Worm (Caenorhabditis elegans) whole organism, L4/young adult: Measurements from ENCODE around the gene srz-9.

Experiments
- W03F9.2 ChIP-seq: fragments of 150-350 bp; optimal IDR thresholded peaks from 2 replicates; lab custom pipeline; 2014; ENCODE audit warnings: missing biosample characterization, missing genetic modification characterization
- dao-5 ChIP-seq: sonication (generic microtip); optimal IDR thresholded peaks from 2 replicates; lab custom pipeline; 2016; ENCODE audit warnings: missing genotype, missing genetic modification characterization, moderate library complexity, missing compliant biosample characterization
- him-1 ChIP-seq: sonication (generic microtip); optimal IDR thresholded peaks from 2 replicates; lab custom pipeline; 2016; ENCODE audit warnings: missing genotype, missing genetic modification reagents, missing genetic modification characterization, missing compliant biosample characterization

DNA sequence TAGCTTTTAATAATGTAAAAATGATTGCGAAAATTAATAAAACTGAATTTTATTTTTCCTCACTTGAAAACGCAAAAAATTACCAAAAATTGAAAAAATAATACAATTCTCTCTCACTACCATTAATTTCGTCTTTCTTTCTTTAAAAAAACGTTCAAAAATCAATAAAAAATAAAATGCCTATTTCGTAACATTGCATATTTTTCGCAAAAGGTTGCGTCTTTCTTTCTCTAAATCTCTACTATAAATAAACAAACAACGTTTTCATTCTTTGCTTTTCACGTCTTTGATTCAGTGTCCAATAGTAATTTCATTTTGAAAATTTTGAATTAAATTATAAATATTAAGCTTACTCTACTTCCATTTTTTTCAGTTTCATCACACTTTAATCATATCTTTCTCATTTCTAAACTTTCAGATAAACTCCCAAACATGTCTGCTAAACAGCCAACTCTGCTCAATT lies 20.8 kb downstream of the srz-9 start, which contains the start of gene fbxa-37:
- TF ChIP-seq him-1 (tag; lab: Kevin White, UChicago), result no peak
- no peak for TF ChIP-seq dao-5 (tag; lab: Kevin White, UChicago)
- no peak for TF ChIP-seq W03F9.2 (tag; lab: Kevin White, UChicago)
